Fruit fly (Drosophila melanogaster) whole organism, pupa: Measurements from ENCODE around the gene PIG-Wb.

ENCODE experiments used
- CG10348 ChIP-seq: fragments of 200-800 bp; sonication (Bioruptor generic); IDR thresholded peaks from 2 replicates; pipeline ENCODE4 v1.3.6; 2022; ENCODE audit warnings: missing biosample characterization, missing genetic modification characterization
- CG12605 ChIP-seq: fragments of 200-800 bp; sonication (Bioruptor generic); IDR thresholded peaks from 2 replicates; pipeline ENCODE4 v1.3.6; 2022; ENCODE audit warnings: missing biosample characterization, missing genetic modification characterization
- CG13204 ChIP-seq: fragments of 200-800 bp; sonication (Bioruptor generic); optimal IDR thresholded peaks from 2 replicates; lab custom pipeline; 2018; ENCODE audit warnings: missing biosample characterization, mild to moderate bottlenecking, missing genetic modification characterization, moderate library complexity
- CG14655 ChIP-seq: fragments of 200-800 bp; sonication (Bioruptor generic); optimal IDR thresholded peaks from 3 replicates; lab custom pipeline; 2017; ENCODE audit warnings: mild to moderate bottlenecking, missing biosample characterization, missing genetic modification reagents, missing genetic modification characterization
- CG15710 ChIP-seq: fragments of 200-800 bp; sonication (Bioruptor generic); optimal IDR thresholded peaks from 2 replicates; lab custom pipeline; 2018; ENCODE audit warnings: missing biosample characterization, mild to moderate bottlenecking, missing genetic modification characterization, moderate library complexity
- CG17806 ChIP-seq: fragments of 200-800 bp; sonication (Bioruptor generic); optimal IDR thresholded peaks from 2 replicates; lab custom pipeline; 2018; ENCODE audit warnings: missing biosample characterization, mild to moderate bottlenecking, missing genetic modification characterization, moderate library complexity
- CG32121 ChIP-seq: fragments of 200-800 bp; sonication (Bioruptor generic); IDR thresholded peaks from 2 replicates; pipeline ENCODE4 v1.3.6; 2022; ENCODE audit warnings: missing biosample characterization, missing genetic modification characterization
- CG34367 ChIP-seq: fragments of 200-800 bp; sonication (Bioruptor generic); optimal IDR thresholded peaks from 2 replicates; lab custom pipeline; 2018; ENCODE audit warnings: missing biosample characterization, mild to moderate bottlenecking, missing genetic modification characterization
- CG4496 ChIP-seq: fragments of 200-800 bp; sonication (Bioruptor generic); IDR thresholded peaks from 3 replicates; pipeline ENCODE4 v1.3.6; 2022; ENCODE audit warnings: missing biosample characterization, missing genetic modification characterization
- CG8159 ChIP-seq: fragments of 200-800 bp; sonication (Bioruptor generic); optimal IDR thresholded peaks from 3 replicates; lab custom pipeline; 2018; ENCODE audit warnings: missing biosample characterization, mild to moderate bottlenecking, missing genetic modification characterization, moderate library complexity
- CG8301 ChIP-seq: fragments of 200-800 bp; sonication (Bioruptor generic); optimal IDR thresholded peaks from 2 replicates; lab custom pipeline; 2018; ENCODE audit warnings: missing biosample characterization, mild to moderate bottlenecking, missing genetic modification characterization
- CG9948 ChIP-seq: fragments of 200-800 bp; sonication (Bioruptor generic); optimal IDR thresholded peaks from 2 replicates; lab custom pipeline; 2018; ENCODE audit warnings: missing biosample characterization, mild to moderate bottlenecking, missing genetic modification characterization, moderate library complexity
- D1 ChIP-seq: fragments of 200-800 bp; sonication (Bioruptor generic); optimal IDR thresholded peaks from 2 replicates; lab custom pipeline; 2018; ENCODE audit warnings: missing biosample characterization, mild to moderate bottlenecking, missing genetic modification characterization, moderate library complexity
- EcR ChIP-seq: fragments of 200-800 bp; sonication (Bioruptor generic); optimal IDR thresholded peaks from 3 replicates; lab custom pipeline; 2019; ENCODE audit warnings: missing biosample characterization, missing genetic modification characterization, mild to moderate bottlenecking, moderate library complexity, missing genetic modification reagents
- Ets98B ChIP-seq: fragments of 200-800 bp; sonication (Bioruptor generic); IDR thresholded peaks from 2 replicates; pipeline ENCODE4 v1.3.6; 2022; ENCODE audit warnings: missing biosample characterization, missing genetic modification characterization
- Pif1A ChIP-seq: fragments of 200-800 bp; sonication (Bioruptor generic); optimal IDR thresholded peaks from 3 replicates; lab custom pipeline; 2016; ENCODE audit warnings: missing biosample characterization, missing genetic modification characterization
- Pif1B ChIP-seq: fragments of 200-800 bp; sonication (Bioruptor generic); optimal IDR thresholded peaks from 3 replicates; lab custom pipeline; 2016; ENCODE audit warnings: missing biosample characterization, missing genetic modification characterization
- Snoo ChIP-seq: fragments of 200-800 bp; sonication (Bioruptor generic); optimal IDR thresholded peaks from 3 replicates; lab custom pipeline; 2017; ENCODE audit warnings: missing biosample characterization, mild to moderate bottlenecking, missing genetic modification characterization, inconsistent platforms
- fd96Ca ChIP-seq: fragments of 200-800 bp; sonication (Bioruptor generic); IDR thresholded peaks from 3 replicates; pipeline ENCODE4 v1.3.6; 2022; ENCODE audit warnings: missing biosample characterization, missing genetic modification characterization
- gl ChIP-seq: fragments of 200-800 bp; sonication (Bioruptor generic); optimal IDR thresholded peaks from 2 replicates; lab custom pipeline; 2018; ENCODE audit warnings: missing biosample characterization, mild to moderate bottlenecking, missing genetic modification characterization
- rn ChIP-seq: fragments of 200-800 bp; sonication (Bioruptor generic); IDR thresholded peaks from 2 replicates; pipeline ENCODE4 v1.3.6; 2022; ENCODE audit warnings: missing biosample characterization, missing genetic modification characterization

PIG-Wb gene

dm6 chr3L:1737898-1738322 is at the start of gene PIG-Wb:
TSS of gene PIG-Wb (minus strand) at chr3L:1738106.
- no peak for TF ChIP-seq Pif1A (GFP tag; lab: Kevin White, UChicago)
- TF ChIP-seq rn (GFP tag; lab: Robert Waterston, UW) = no peak
- TF ChIP-seq CG13204 (GFP tag; lab: Kevin White, UChicago) = no peak
- no peak for TF ChIP-seq CG12605 (GFP tag; lab: Robert Waterston, UW)
- TF ChIP-seq CG14655 (GFP tag; lab: Kevin White, UChicago) = no peak
- TF ChIP-seq D1 (tag; lab: Kevin White, UChicago) = no peak
- TF ChIP-seq CG34367 = no peak
- no peak for TF ChIP-seq Snoo
- TF ChIP-seq CG9948 = no peak
- no peak for TF ChIP-seq CG4496 (GFP tag; lab: Robert Waterston, UW)
- TF ChIP-seq CG32121 (GFP tag; lab: Robert Waterston, UW) = no peak
- no peak for TF ChIP-seq EcR
- TF ChIP-seq Ets98B = no peak
- no peak for TF ChIP-seq Pif1B (GFP tag; lab: Kevin White, UChicago)
- no peak for TF ChIP-seq CG8159 (tag; lab: Kevin White, UChicago)
- TF ChIP-seq CG8301 (tag; lab: Kevin White, UChicago) = no peak

- TF ChIP-seq Ets98B (no peak), CG8159 (tag; lab: Kevin White, UChicago) (no peak), CG17806 (tag; lab: Kevin White, UChicago) (no peak), CG32121 (GFP tag; lab: Robert Waterston, UW) (no peak), CG13204 (GFP tag; lab: Kevin White, UChicago) (no peak)
These were observed 46.2 kb upstream of the PIG-Wb start for dm6 chr3L:1784092-1784491.

dm6 chr3L:1777249-1777648 is 39.3 kb upstream of the PIG-Wb start, which contains the start of the genes CG2021 and mRpL46:
TSS of gene CG2021 (minus strand) at chr3L:1777411.
TSS of gene mRpL46 (plus strand) at chr3L:1777439.
- no peak for TF ChIP-seq gl (tag; lab: Kevin White, UChicago)
- no peak for TF ChIP-seq rn (GFP tag; lab: Robert Waterston, UW)
- TF ChIP-seq, all 21 proteins: peak for 0

dm6 chr3L:1774713-1775648 is 37.1 kb upstream of the PIG-Wb start, which contains the start of the genes CG13933 and PolD2:
TSS of gene CG13933 (minus strand) at chr3L:1775147.
TSS of gene PolD2 (plus strand) at chr3L:1775633.
- TF ChIP-seq CG10348 (GFP tag; lab: Robert Waterston, UW) (peak; percentile 94), CG32121 (GFP tag; lab: Robert Waterston, UW) (peak; percentile 97), Pif1B (GFP tag; lab: Kevin White, UChicago) (peak; percentile 95), CG15710 (peak; percentile 99), CG8159 (tag; lab: Kevin White, UChicago) (peak; percentile 91), EcR (no peak), CG14655 (GFP tag; lab: Kevin White, UChicago) (no peak), CG8301 (tag; lab: Kevin White, UChicago) (no peak), Ets98B (peak; percentile 97), CG9948 (peak; percentile 82), D1 (tag; lab: Kevin White, UChicago) (no peak), CG12605 (GFP tag; lab: Robert Waterston, UW) (peak; percentile 87), rn (GFP tag; lab: Robert Waterston, UW) (peak; percentile 90), gl (tag; lab: Kevin White, UChicago) (peak; percentile 5), Pif1A (GFP tag; lab: Kevin White, UChicago) (no peak), CG34367 (peak; percentile 97), CG13204 (GFP tag; lab: Kevin White, UChicago) (no peak), CG17806 (tag; lab: Kevin White, UChicago) (peak; percentile 92), fd96Ca (GFP tag; lab: Robert Waterston, UW) (peak; percentile 86), CG4496 (GFP tag; lab: Robert Waterston, UW) (peak; percentile 98), Snoo (no peak)

dm6 chr3L:1772593-1772992 is 34.7 kb upstream of the PIG-Wb start:
- TF ChIP-seq CG10348 (GFP tag; lab: Robert Waterston, UW) (no peak), rn (GFP tag; lab: Robert Waterston, UW) (no peak), CG15710 (no peak), CG8301 (tag; lab: Kevin White, UChicago) (no peak), CG34367 (no peak), EcR (no peak), fd96Ca (GFP tag; lab: Robert Waterston, UW) (no peak), CG8159 (tag; lab: Kevin White, UChicago) (no peak), CG4496 (GFP tag; lab: Robert Waterston, UW) (no peak), CG9948 (no peak), Snoo (no peak)

- TF ChIP-seq CG14655 (GFP tag; lab: Kevin White, UChicago) (no peak), CG9948 (no peak), EcR (no peak), CG10348 (GFP tag; lab: Robert Waterston, UW) (no peak), CG13204 (GFP tag; lab: Kevin White, UChicago) (no peak)
These were observed 33.8 kb upstream of the PIG-Wb start, which contains the start of gene Dhc62B for dm6 chr3L:1771658-1772057. TSS of gene Dhc62B (minus strand) at chr3L:1771758.
